Fruit fly (Drosophila melanogaster) whole organism, prepupa: Measurements from ENCODE around the gene hoe2.
A peak's percentile ranks its signal among the peaks of the same experiment; 100 is the strongest.

ENCODE experiments used
- CG10669 ChIP-seq: fragments of 200-800 bp; sonication (Bioruptor generic); optimal IDR thresholded peaks from 3 replicates; lab custom pipeline; 2018; ENCODE audit warnings: missing biosample characterization, mild to moderate bottlenecking, missing genetic modification characterization, moderate library complexity
- CG11762 ChIP-seq: fragments of 200-800 bp; sonication (Bioruptor generic); optimal IDR thresholded peaks from 3 replicates; lab custom pipeline; 2016; ENCODE audit warnings: missing biosample characterization, missing genetic modification characterization; ENCODE audit not compliant: insufficient read depth
- CG15336 ChIP-seq: fragments of 200-800 bp; sonication (Bioruptor generic); IDR thresholded peaks from 2 replicates; pipeline ENCODE4 v1.3.6; 2022; ENCODE audit warnings: missing biosample characterization, missing genetic modification characterization
- CG1621 ChIP-seq: fragments of 200-800 bp; sonication (Bioruptor generic); optimal IDR thresholded peaks from 3 replicates; lab custom pipeline; 2018; ENCODE audit warnings: missing biosample characterization, mild to moderate bottlenecking, missing genetic modification characterization
- CG16779 ChIP-seq: fragments of 200-800 bp; sonication (Bioruptor generic); optimal IDR thresholded peaks from 3 replicates; lab custom pipeline; 2017; ENCODE audit warnings: missing biosample characterization, mild to moderate bottlenecking, missing genetic modification characterization
- CG3032 ChIP-seq: fragments of 200-800 bp; optimal IDR thresholded peaks from 2 replicates; lab custom pipeline; 2019; ENCODE audit warnings: missing biosample characterization, mild to moderate bottlenecking, missing genetic modification characterization, moderate library complexity
- CG31627 ChIP-seq: fragments of 200-800 bp; sonication (Bioruptor generic); optimal IDR thresholded peaks from 3 replicates; lab custom pipeline; 2016; ENCODE audit warnings: missing biosample characterization, missing genetic modification characterization
- CG32006 ChIP-seq: fragments of 200-800 bp; sonication (Bioruptor generic); optimal IDR thresholded peaks from 3 replicates; lab custom pipeline; 2017; ENCODE audit warnings: missing biosample characterization, mild to moderate bottlenecking, missing genetic modification characterization
- CG34406 ChIP-seq: fragments of 200-800 bp; sonication (Bioruptor generic); optimal IDR thresholded peaks from 3 replicates; lab custom pipeline; 2016; ENCODE audit warnings: missing biosample characterization, missing genetic modification characterization
- CG3919 ChIP-seq: fragments of 200-800 bp; sonication (Bioruptor generic); optimal IDR thresholded peaks from 3 replicates; lab custom pipeline; 2016; ENCODE audit warnings: missing biosample characterization, missing genetic modification characterization
- CG6276 ChIP-seq: fragments of 200-800 bp; sonication (Bioruptor generic); optimal IDR thresholded peaks from 2 replicates; lab custom pipeline; 2017; ENCODE audit warnings: missing biosample characterization, mild to moderate bottlenecking, missing genetic modification characterization
- CG6792 ChIP-seq: fragments of 200-800 bp; sonication (Bioruptor generic); optimal IDR thresholded peaks from 3 replicates; lab custom pipeline; 2016; ENCODE audit warnings: missing biosample characterization, missing genetic modification characterization
- CG6808 ChIP-seq: fragments of 200-800 bp; sonication (Bioruptor generic); optimal IDR thresholded peaks from 3 replicates; lab custom pipeline; 2017; ENCODE audit warnings: missing biosample characterization, missing genetic modification characterization, mild to moderate bottlenecking, moderate library complexity, missing genetic modification reagents
- CG6854 ChIP-seq: fragments of 200-800 bp; sonication (Bioruptor generic); optimal IDR thresholded peaks from 2 replicates; lab custom pipeline; 2017; ENCODE audit warnings: missing biosample characterization, mild to moderate bottlenecking, missing genetic modification characterization
- CG8119 ChIP-seq: fragments of 200-800 bp; sonication (Bioruptor generic); IDR thresholded peaks from 3 replicates; pipeline ENCODE4 v1.3.6; 2022; ENCODE audit warnings: missing biosample characterization, missing genetic modification characterization
- CG8319 ChIP-seq: fragments of 200-800 bp; sonication (Bioruptor generic); optimal IDR thresholded peaks from 3 replicates; lab custom pipeline; 2016; ENCODE audit warnings: missing biosample characterization, missing genetic modification characterization
- CG8632 ChIP-seq: fragments of 200-800 bp; sonication (Bioruptor generic); optimal IDR thresholded peaks from 3 replicates; lab custom pipeline; 2016; ENCODE audit warnings: missing biosample characterization, missing genetic modification characterization
- Eip75B ChIP-seq: fragments of 200-800 bp; sonication (Bioruptor generic); optimal IDR thresholded peaks from 3 replicates; lab custom pipeline; 2016; ENCODE audit warnings: missing biosample characterization, missing genetic modification characterization
- Eip93F ChIP-seq: fragments of 200-800 bp; sonication (Bioruptor generic); optimal IDR thresholded peaks from 2 replicates; lab custom pipeline; 2016; ENCODE audit warnings: missing biosample characterization, mild to moderate bottlenecking, missing genetic modification characterization
- Ets96B ChIP-seq: fragments of 200-800 bp; optimal IDR thresholded peaks from 2 replicates; lab custom pipeline; 2019; ENCODE audit warnings: missing biosample characterization, mild to moderate bottlenecking, missing genetic modification characterization, moderate library complexity
- Gug ChIP-seq: fragments of 200-800 bp; sonication (Bioruptor generic); IDR thresholded peaks from 2 replicates; pipeline ENCODE4 v1.3.6; 2022; ENCODE audit warnings: missing biosample characterization, missing genetic modification characterization
- Hr38 ChIP-seq: sonication (Bioruptor generic); optimal IDR thresholded peaks from 2 replicates; lab custom pipeline; 2016; ENCODE audit warnings: missing biosample characterization, missing genetic modification characterization
- Hr39 ChIP-seq: fragments of 200-800 bp; sonication (Bioruptor generic); optimal IDR thresholded peaks from 2 replicates; lab custom pipeline; 2016; ENCODE audit warnings: missing biosample characterization, missing genetic modification characterization
- Hr4 ChIP-seq: fragments of 200-800 bp; sonication (Bioruptor generic); optimal IDR thresholded peaks from 3 replicates; lab custom pipeline; 2016; ENCODE audit warnings: missing biosample characterization, missing genetic modification characterization
- Lpt ChIP-seq: fragments of 200-800 bp; sonication (Bioruptor generic); optimal IDR thresholded peaks from 3 replicates; lab custom pipeline; 2016; ENCODE audit warnings: missing biosample characterization, missing genetic modification characterization
- Met ChIP-seq: fragments of 200-800 bp; sonication (Bioruptor generic); optimal IDR thresholded peaks from 3 replicates; lab custom pipeline; 2016; ENCODE audit warnings: missing biosample characterization, missing genetic modification characterization
- Sox102F ChIP-seq: fragments of 200-800 bp; sonication (Bioruptor generic); optimal IDR thresholded peaks from 2 replicates; lab custom pipeline; 2016; ENCODE audit warnings: missing biosample characterization, mild to moderate bottlenecking, missing genetic modification characterization
- Sox14 ChIP-seq: fragments of 200-800 bp; sonication (Bioruptor generic); optimal IDR thresholded peaks from 3 replicates; lab custom pipeline; 2016; ENCODE audit warnings: missing biosample characterization, missing genetic modification characterization
- Sox15 ChIP-seq: fragments of 200-800 bp; sonication (Bioruptor generic); optimal IDR thresholded peaks from 3 replicates; lab custom pipeline; 2016; ENCODE audit warnings: missing biosample characterization, missing genetic modification characterization
- achi ChIP-seq: fragments of 200-800 bp; sonication (Bioruptor generic); optimal IDR thresholded peaks from 3 replicates; lab custom pipeline; 2016; ENCODE audit warnings: missing biosample characterization, missing genetic modification characterization
- acj6 ChIP-seq: fragments of 200-800 bp; sonication (Bioruptor generic); optimal IDR thresholded peaks from 3 replicates; lab custom pipeline; 2016; ENCODE audit warnings: missing biosample characterization, missing genetic modification characterization
- cyc ChIP-seq: fragments of 200-800 bp; sonication (Bioruptor generic); optimal IDR thresholded peaks from 3 replicates; lab custom pipeline; 2016; ENCODE audit warnings: missing biosample characterization, missing genetic modification characterization
- dac ChIP-seq: fragments of 200-800 bp; sonication (Bioruptor generic); optimal IDR thresholded peaks from 2 replicates; lab custom pipeline; 2017; ENCODE audit warnings: missing biosample characterization, mild to moderate bottlenecking, missing genetic modification characterization
- dsx ChIP-seq: fragments of 200-800 bp; optimal IDR thresholded peaks from 3 replicates; lab custom pipeline; 2019; ENCODE audit warnings: missing biosample characterization, mild to moderate bottlenecking, missing genetic modification characterization, moderate library complexity; ENCODE audit not compliant: poor library complexity, severe bottlenecking
- esn ChIP-seq: fragments of 200-800 bp; sonication (Bioruptor generic); optimal IDR thresholded peaks from 2 replicates; lab custom pipeline; 2016; ENCODE audit warnings: missing biosample characterization, mild to moderate bottlenecking, missing genetic modification characterization, moderate library complexity
- fd59A ChIP-seq: fragments of 200-800 bp; sonication (Bioruptor generic); optimal IDR thresholded peaks from 2 replicates; lab custom pipeline; 2017; ENCODE audit warnings: missing biosample characterization, mild to moderate bottlenecking, missing genetic modification characterization, missing genetic modification reagents
- fkh ChIP-seq: fragments of 200-800 bp; sonication (Bioruptor generic); optimal IDR thresholded peaks from 3 replicates; lab custom pipeline; 2017; ENCODE audit warnings: missing biosample characterization, mild to moderate bottlenecking, missing genetic modification characterization, moderate library complexity
- lz ChIP-seq: fragments of 200-800 bp; sonication (Bioruptor generic); optimal IDR thresholded peaks from 3 replicates; lab custom pipeline; 2016; ENCODE audit warnings: missing biosample characterization, missing genetic modification characterization
- pdm3 ChIP-seq: fragments of 200-800 bp; sonication (Bioruptor generic); optimal IDR thresholded peaks from 3 replicates; lab custom pipeline; 2016; ENCODE audit warnings: missing biosample characterization, missing genetic modification characterization
- salr ChIP-seq, 2 experiments: fragments of 200-800 bp; sonication (Bioruptor generic); optimal IDR thresholded peaks; 3 replicates each; lab custom pipeline; 2016 to 2018; ENCODE audit warnings: missing biosample characterization in 2 of 2, missing genetic modification characterization in 2 of 2, mild to moderate bottlenecking in 1 of 2
- spab ChIP-seq: fragments of 200-800 bp; sonication (Bioruptor generic); optimal IDR thresholded peaks from 2 replicates; lab custom pipeline; 2017; ENCODE audit warnings: missing biosample characterization, mild to moderate bottlenecking, missing genetic modification characterization, missing genetic modification reagents
- ss ChIP-seq, 2 experiments: fragments of 200-800 bp; sonication (Bioruptor generic); optimal IDR thresholded peaks; 2 replicates in 1 of 2; 3 replicates in 1 of 2; lab custom pipeline; 2017 to 2018; ENCODE audit warnings: mild to moderate bottlenecking in 2 of 2, missing biosample characterization in 2 of 2, missing genetic modification characterization in 2 of 2, moderate library complexity in 1 of 2
- svp ChIP-seq: fragments of 200-800 bp; sonication (Bioruptor generic); peaks from one replicate; lab custom pipeline; 2016; ENCODE audit warnings: missing biosample characterization, missing genetic modification characterization
- topi ChIP-seq: fragments of 200-800 bp; sonication (Bioruptor generic); optimal IDR thresholded peaks from 3 replicates; lab custom pipeline; 2016; ENCODE audit warnings: missing biosample characterization, missing genetic modification characterization

hoe2 gene

DNA sequence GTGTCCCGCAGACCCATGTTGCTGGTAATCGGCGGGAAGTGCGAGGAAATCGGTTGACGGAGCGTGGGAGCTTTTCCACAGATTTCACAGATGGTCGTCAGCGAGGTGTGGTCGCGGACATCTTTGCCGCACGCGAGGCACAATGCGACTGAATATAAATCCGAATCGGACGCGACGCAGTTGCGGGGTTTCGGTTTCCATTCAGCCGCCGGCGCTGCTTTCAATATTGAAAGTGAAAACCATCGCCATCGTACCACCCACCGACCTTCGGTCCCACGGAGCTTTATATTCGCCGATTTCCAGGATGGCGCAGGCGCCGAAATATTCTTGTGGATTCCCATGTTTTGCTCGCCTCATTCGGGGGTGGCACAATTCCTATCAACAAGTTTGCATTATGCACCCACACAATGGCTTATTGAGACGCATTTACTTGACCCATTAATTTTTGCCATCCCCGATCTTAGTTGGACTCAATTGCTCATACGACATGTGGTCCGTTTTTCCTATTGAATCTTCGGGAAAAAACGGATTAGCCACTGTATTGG is at the start of gene hoe2:
hoe2 (minus strand) TSS at position 126 of the 545 bp plus-strand sequence.
- no peak for TF ChIP-seq Hr38 (GFP tag; lab: Kevin White, UChicago)
- TF ChIP-seq cyc (GFP tag; lab: Kevin White, UChicago): no peak
- no peak for TF ChIP-seq Sox102F (GFP tag; lab: Kevin White, UChicago)
- TF ChIP-seq dsx: no peak
- TF ChIP-seq dac (GFP tag; lab: Kevin White, UChicago): no peak
- TF ChIP-seq svp (GFP tag; lab: Kevin White, UChicago): no peak
- no peak for TF ChIP-seq topi (GFP tag; lab: Kevin White, UChicago)
- no peak for TF ChIP-seq CG6808 (GFP tag; lab: Kevin White, UChicago)
- no peak for TF ChIP-seq acj6 (GFP tag; lab: Kevin White, UChicago)
- TF ChIP-seq CG10669 (GFP tag; lab: Kevin White, UChicago): no peak
- TF ChIP-seq Lpt (GFP tag; lab: Kevin White, UChicago): no peak
- no peak for TF ChIP-seq CG1621
- TF ChIP-seq CG6792: no peak

DNA sequence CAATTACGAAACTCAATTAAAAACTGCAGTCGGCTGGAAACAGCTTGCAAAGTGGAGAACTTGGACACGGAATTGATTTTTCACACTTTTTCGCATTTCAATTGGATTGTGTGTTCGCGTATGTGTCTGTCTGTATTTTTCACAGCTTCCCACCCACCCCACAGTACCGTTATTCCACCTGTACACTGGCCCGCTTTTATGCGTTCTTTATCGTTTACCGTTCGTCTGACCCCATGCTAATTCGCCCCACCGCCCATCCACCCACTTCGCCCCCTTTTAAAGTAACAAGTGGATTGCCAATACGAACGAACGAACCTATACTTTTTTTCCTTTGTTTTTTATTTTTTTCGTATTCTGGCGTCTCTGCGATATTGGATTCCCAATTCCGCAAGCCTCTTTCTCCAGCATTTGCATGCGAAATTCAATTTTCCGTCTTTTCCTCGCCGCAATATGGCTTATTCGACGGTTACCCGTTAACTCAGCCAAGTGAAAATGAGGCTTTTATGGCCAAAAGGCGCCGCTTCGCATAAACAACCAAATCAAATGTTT is 45.9 kb upstream of the hoe2 start:
- TF ChIP-seq CG6792 (no peak), salr (GFP tag; optimal IDR thresholded peaks at IDR 0.05; lab: Kevin White, UChicago) (no peak), Eip75B (no peak), CG8119 (GFP tag; lab: Robert Waterston, UW) (no peak)
- TF ChIP-seq, all 60 proteins: peak for 0

DNA sequence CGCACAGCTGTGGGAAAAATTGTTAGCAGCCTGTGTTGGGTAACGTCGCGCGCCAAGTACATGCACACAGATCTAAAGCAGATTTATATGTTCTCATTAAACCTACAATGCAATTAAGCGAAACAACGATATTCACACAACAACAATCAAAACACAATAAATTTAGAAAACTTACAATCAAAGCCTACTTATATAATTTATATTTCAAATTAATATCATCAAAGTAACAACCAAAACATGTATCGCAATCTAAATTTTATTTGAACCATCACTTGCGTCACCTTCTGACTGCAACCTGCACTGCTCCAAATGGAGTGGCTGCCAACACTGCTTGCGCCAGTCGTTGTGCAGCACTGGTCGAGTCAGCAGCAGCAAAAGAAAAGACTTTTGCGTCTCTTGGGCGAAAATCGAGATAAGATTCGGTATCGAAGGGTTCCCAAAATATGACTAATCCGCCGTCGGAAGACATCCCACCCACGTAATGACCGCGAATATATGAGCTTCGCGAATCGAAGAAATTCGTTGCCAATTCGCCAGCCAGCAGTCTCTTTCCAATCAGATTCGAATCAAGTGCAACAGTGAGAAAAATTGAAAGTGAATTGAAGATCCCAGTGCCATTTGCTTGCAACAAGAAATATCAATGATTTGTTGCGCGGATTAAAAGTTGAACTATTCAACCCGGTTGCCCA is 45.2 kb upstream of the hoe2 start, which contains the start of the genes CG8892 and CG34126:
CG8892 (minus strand) TSS at position 315 of the 689 bp plus-strand sequence.
CG34126 (plus strand) TSS at position 337 of the 689 bp plus-strand sequence.
- TF ChIP-seq CG10669 (GFP tag; lab: Kevin White, UChicago): peak; percentile 95
- TF ChIP-seq CG6854: peak; percentile 88
- TF ChIP-seq spab (GFP tag; lab: Kevin White, UChicago): peak; percentile 91
- peak; percentile 89 for TF ChIP-seq dsx
- peak; percentile 81 for TF ChIP-seq CG6276 (GFP tag; lab: Kevin White, UChicago)
- peak; percentile 95 for TF ChIP-seq CG6792
- TF ChIP-seq fkh (GFP tag; lab: Kevin White, UChicago): peak; percentile 81
- TF ChIP-seq Sox14 (GFP tag; lab: Kevin White, UChicago): peak; percentile 97
- peak; percentile 99 for TF ChIP-seq CG31627 (GFP tag; lab: Kevin White, UChicago)
- peak; percentile 94 for TF ChIP-seq Gug (GFP tag; lab: Robert Waterston, UW)
- peak; percentile 85 to 95 for TF ChIP-seq ss (GFP tag; optimal IDR thresholded peaks at IDR 0.05; lab: Kevin White, UChicago)
- no peak for TF ChIP-seq Hr38 (GFP tag; lab: Kevin White, UChicago)
- TF ChIP-seq CG11762 (GFP tag; lab: Kevin White, UChicago): peak; percentile 95
- TF ChIP-seq Hr39 (GFP tag; lab: Kevin White, UChicago): peak; percentile 98
- TF ChIP-seq acj6 (GFP tag; lab: Kevin White, UChicago): peak; percentile 98
- peak; percentile 98 for TF ChIP-seq CG3919 (GFP tag; lab: Kevin White, UChicago)
- peak; percentile 98 for TF ChIP-seq pdm3 (GFP tag; lab: Kevin White, UChicago)
- TF ChIP-seq CG32006 (GFP tag; lab: Kevin White, UChicago): peak; percentile 97
- peak; percentile 92 for TF ChIP-seq Ets96B (tag; lab: Kevin White, UChicago)
- peak; percentile 98 for TF ChIP-seq Sox15 (GFP tag; lab: Kevin White, UChicago)
- peak; percentile 84 for TF ChIP-seq CG15336 (GFP tag; lab: Robert Waterston, UW)
- TF ChIP-seq Eip75B: peak; percentile 96
- TF ChIP-seq cyc (GFP tag; lab: Kevin White, UChicago): peak; percentile 98
- TF ChIP-seq Hr4 (GFP tag; lab: Kevin White, UChicago): peak; percentile 96
- peak; percentile 96 for TF ChIP-seq CG8319 (GFP tag; lab: Kevin White, UChicago)
- peak; percentile 96 for TF ChIP-seq achi (GFP tag; lab: Kevin White, UChicago)
- TF ChIP-seq CG8632: peak; percentile 95
- peak; percentile 96 for TF ChIP-seq fd59A (GFP tag; lab: Kevin White, UChicago)
- TF ChIP-seq lz (GFP tag; lab: Kevin White, UChicago): peak; percentile 98
- peak; percentile 82 for TF ChIP-seq CG16779 (tag; lab: Kevin White, UChicago)
- peak; percentile 87 for TF ChIP-seq CG1621
- TF ChIP-seq CG6808 (GFP tag; lab: Kevin White, UChicago): peak; percentile 93
- TF ChIP-seq Eip93F (GFP tag; lab: Kevin White, UChicago): peak; percentile 87
- peak; percentile 94 for TF ChIP-seq CG34406 (GFP tag; lab: Kevin White, UChicago)
- TF ChIP-seq CG3032 (tag; lab: Kevin White, UChicago): peak; percentile 98
- peak; percentile 98 for TF ChIP-seq esn
- TF ChIP-seq Met: peak; percentile 95
